Fruit fly (Drosophila melanogaster) whole organism, wandering third instar larva: ENCODE results near the gene CG31323.

Experiments
- Mio ChIP-seq: sonication (Bioruptor generic); optimal IDR thresholded peaks from 2 replicates; lab custom pipeline; 2016; ENCODE audit warnings: missing biosample characterization, missing genetic modification characterization
- OdsH ChIP-seq: fragments of 200-800 bp; sonication (Bioruptor generic); optimal IDR thresholded peaks from 2 replicates; lab custom pipeline; 2016; ENCODE audit warnings: missing biosample characterization, mild to moderate bottlenecking, missing genetic modification characterization
- Sp1 ChIP-seq: fragments of 200-800 bp; sonication (Bioruptor generic); optimal IDR thresholded peaks from 3 replicates; lab custom pipeline; 2019; ENCODE audit warnings: missing biosample characterization, mild to moderate bottlenecking, missing genetic modification characterization, moderate library complexity
- br ChIP-seq: fragments of 200-800 bp; sonication (Bioruptor generic); optimal IDR thresholded peaks from 2 replicates; lab custom pipeline; 2016; ENCODE audit warnings: missing biosample characterization, missing genetic modification characterization
- fru ChIP-seq: fragments of 200-800 bp; sonication (Bioruptor generic); optimal IDR thresholded peaks from 3 replicates; lab custom pipeline; 2016; ENCODE audit warnings: missing biosample characterization, mild to moderate bottlenecking, missing genetic modification characterization
- h ChIP-seq: fragments of 200-800 bp; sonication (Bioruptor generic); optimal IDR thresholded peaks from 3 replicates; lab custom pipeline; 2016; ENCODE audit warnings: missing biosample characterization, mild to moderate bottlenecking, missing genetic modification characterization
- jim ChIP-seq: fragments of 175-275, 200-325 bp; sonication (Bioruptor generic); optimal IDR thresholded peaks from 2 replicates; lab custom pipeline; 2016; ENCODE audit warnings: missing biosample characterization, mild to moderate bottlenecking, missing genetic modification characterization
- pan ChIP-seq: fragments of >200 bp; optimal IDR thresholded peaks from 2 replicates; lab custom pipeline; 2017

DNA sequence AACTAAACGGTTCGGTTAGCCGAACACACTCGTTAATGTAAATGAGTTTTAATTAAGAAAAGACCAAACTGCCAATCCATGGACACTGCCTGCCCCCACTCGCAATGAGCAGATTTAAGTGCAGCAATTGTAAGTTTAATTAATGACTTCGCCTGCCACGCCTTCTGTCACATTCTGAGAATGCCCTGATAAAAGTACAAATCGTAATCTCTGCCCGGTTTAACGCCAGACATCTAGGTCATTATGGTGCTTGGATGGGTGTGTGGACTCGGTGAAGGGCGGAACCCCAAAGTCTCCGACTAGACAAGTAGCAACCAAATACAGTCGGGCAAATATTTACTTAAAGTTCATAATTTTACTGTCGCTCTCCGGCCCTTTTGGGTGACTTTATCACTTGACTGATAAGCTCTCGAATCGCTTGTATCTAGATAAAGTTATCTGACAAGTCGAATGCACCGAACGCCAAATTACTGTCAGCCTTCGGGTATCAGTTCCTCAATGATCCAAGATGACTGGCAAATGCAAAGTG is 51.5 kb downstream of the CG31323 start:
- TF ChIP-seq Mio (GFP tag; lab: Kevin White, UChicago) (no peak), fru (no peak), jim (GFP tag; lab: Kevin White, UChicago) (no peak), OdsH (GFP tag; lab: Kevin White, UChicago) (no peak), h (GFP tag; lab: Kevin White, UChicago) (no peak), pan (lab: Kevin White, UChicago) (no peak), br (GFP tag; lab: Kevin White, UChicago) (no peak), Sp1 (GFP tag; lab: Kevin White, UChicago) (no peak)
